Fruit fly (Drosophila melanogaster) whole organism, embryonic: ENCODE measurements around the gene CG45544.
A peak's percentile ranks its signal among the peaks of the same experiment; 100 is the strongest.

Experiments used
- ATbp ChIP-seq: fragments of 200-800 bp; sonication (Bioruptor generic); optimal IDR thresholded peaks from 2 replicates; lab custom pipeline; 2017; ENCODE audit warnings: missing biosample characterization, mild to moderate bottlenecking, missing genetic modification characterization, missing genetic modification reagents
- Abd-B ChIP-seq: fragments of 200-800 bp; sonication (Bioruptor generic); optimal IDR thresholded peaks from 2 replicates; lab custom pipeline; 2018; ENCODE audit warnings: missing biosample characterization, mild to moderate bottlenecking, missing genetic modification characterization, moderate library complexity
- Atf3 ChIP-seq: fragments of 200-800 bp; sonication (Bioruptor generic); optimal IDR thresholded peaks from 3 replicates; lab custom pipeline; 2016; ENCODE audit warnings: missing biosample characterization, missing genetic modification characterization
- Bdp1 ChIP-seq: fragments of 200-800 bp; sonication (Bioruptor generic); optimal IDR thresholded peaks from 3 replicates; lab custom pipeline; 2016; ENCODE audit warnings: missing biosample characterization, missing genetic modification characterization
- CG1024 ChIP-seq: fragments of 200-800 bp; sonication (Bioruptor generic); IDR thresholded peaks from 2 replicates; pipeline ENCODE4 v1.3.6; 2022; ENCODE audit warnings: missing biosample characterization, missing genetic modification characterization
- CG10321 ChIP-seq: fragments of 200-800 bp; sonication (Bioruptor generic); IDR thresholded peaks from 2 replicates; pipeline ENCODE4 v1.3.6; 2022; ENCODE audit warnings: missing biosample characterization, missing genetic modification characterization
- CG10366 ChIP-seq: fragments of 200-800 bp; sonication (Bioruptor generic); IDR thresholded peaks from 2 replicates; pipeline ENCODE4 v1.3.6; 2022; ENCODE audit warnings: missing biosample characterization, missing genetic modification characterization
- CG12236 ChIP-seq: fragments of 200-800 bp; sonication (Bioruptor generic); optimal IDR thresholded peaks from 2 replicates; lab custom pipeline; 2016; ENCODE audit warnings: missing biosample characterization, missing genetic modification characterization
- CG12299 ChIP-seq: fragments of 200-800 bp; sonication (Bioruptor generic); optimal IDR thresholded peaks from 2 replicates; lab custom pipeline; 2018; ENCODE audit warnings: missing biosample characterization, mild to moderate bottlenecking, missing genetic modification characterization
- CG12659 ChIP-seq: fragments of 200-800 bp; sonication (Bioruptor generic); optimal IDR thresholded peaks from 3 replicates; lab custom pipeline; 2017; ENCODE audit warnings: mild to moderate bottlenecking, missing biosample characterization, missing genetic modification reagents, missing genetic modification characterization
- CG12769 ChIP-seq: fragments of 200-800 bp; sonication (Bioruptor generic); optimal IDR thresholded peaks from 2 replicates; lab custom pipeline; 2019; ENCODE audit warnings: missing biosample characterization, mild to moderate bottlenecking, missing genetic modification characterization, moderate library complexity
- CG13287 ChIP-seq: fragments of 200-800 bp; sonication (Bioruptor generic); IDR thresholded peaks from 2 replicates; pipeline ENCODE4 v1.3.6; 2022; ENCODE audit warnings: missing biosample characterization, missing genetic modification characterization; ENCODE audit not compliant: partially characterized antibody
- CG13775 ChIP-seq: fragments of 200-800 bp; sonication (Bioruptor generic); optimal IDR thresholded peaks from 3 replicates; lab custom pipeline; 2017; ENCODE audit warnings: missing biosample characterization, mild to moderate bottlenecking, missing genetic modification characterization
- CG13894 ChIP-seq: fragments of 200-800 bp; sonication (Bioruptor generic); optimal IDR thresholded peaks from 3 replicates; lab custom pipeline; 2018; ENCODE audit warnings: missing biosample characterization, mild to moderate bottlenecking, missing genetic modification characterization, moderate library complexity
- CG15011 ChIP-seq: fragments of 200-800 bp; sonication (Bioruptor generic); optimal IDR thresholded peaks from 3 replicates; lab custom pipeline; 2018; ENCODE audit warnings: missing biosample characterization, mild to moderate bottlenecking, missing genetic modification characterization
- CG1792 ChIP-seq: fragments of 200-800 bp; sonication (Bioruptor generic); optimal IDR thresholded peaks from 2 replicates; lab custom pipeline; 2016; ENCODE audit warnings: missing biosample characterization, missing genetic modification characterization
- CG18262 ChIP-seq: fragments of 200-800 bp; optimal IDR thresholded peaks from 3 replicates; lab custom pipeline; 2019; ENCODE audit warnings: missing biosample characterization, mild to moderate bottlenecking, missing genetic modification characterization, moderate library complexity
- CG30431 ChIP-seq: fragments of 200-800 bp; sonication (Bioruptor generic); optimal IDR thresholded peaks from 2 replicates; lab custom pipeline; 2017; ENCODE audit warnings: missing biosample characterization, missing genetic modification characterization
- CG31224 ChIP-seq: fragments of 200-800 bp; sonication (Bioruptor generic); IDR thresholded peaks from 2 replicates; pipeline ENCODE4 v1.3.6; 2022; ENCODE audit warnings: missing biosample characterization, missing genetic modification characterization
- CG3838 ChIP-seq: fragments of 200-800 bp; sonication (Bioruptor generic); optimal IDR thresholded peaks from 3 replicates; lab custom pipeline; 2016; ENCODE audit warnings: missing biosample characterization, missing genetic modification characterization
- CG6683 ChIP-seq: fragments of 200-800 bp; sonication (Bioruptor generic); optimal IDR thresholded peaks from 2 replicates; lab custom pipeline; 2017; ENCODE audit warnings: missing biosample characterization, mild to moderate bottlenecking, missing genetic modification characterization, missing genetic modification reagents
- CG8924 ChIP-seq: fragments of 200-800 bp; optimal IDR thresholded peaks from 3 replicates; lab custom pipeline; 2019; ENCODE audit warnings: missing biosample characterization, mild to moderate bottlenecking, missing genetic modification characterization, moderate library complexity
- CG9437 ChIP-seq: fragments of 200-800 bp; sonication (Bioruptor generic); optimal IDR thresholded peaks from 2 replicates; lab custom pipeline; 2018; ENCODE audit warnings: missing biosample characterization, mild to moderate bottlenecking, missing genetic modification characterization
- D19B ChIP-seq: fragments of 200-800 bp; sonication (Bioruptor generic); optimal IDR thresholded peaks from 2 replicates; lab custom pipeline; 2017; ENCODE audit warnings: missing biosample characterization, mild to moderate bottlenecking, missing genetic modification characterization
- Dip2 ChIP-seq: fragments of 200-800 bp; sonication (Bioruptor generic); IDR thresholded peaks from 2 replicates; pipeline ENCODE4 v1.3.6; 2022; ENCODE audit warnings: missing biosample characterization, missing genetic modification characterization
- H2.0 ChIP-seq: fragments of 200-800 bp; sonication (Bioruptor generic); IDR thresholded peaks from 2 replicates; pipeline ENCODE4 v1.3.6; 2022; ENCODE audit warnings: missing biosample characterization, missing genetic modification characterization
- HLH4C ChIP-seq: fragments of 200-800 bp; sonication (Bioruptor generic); IDR thresholded peaks from 3 replicates; pipeline ENCODE4 v1.3.6; 2022; ENCODE audit warnings: missing biosample characterization, missing genetic modification characterization; ENCODE audit not compliant: partially characterized antibody
- HLH54F ChIP-seq: fragments of 200-800 bp; sonication (Bioruptor generic); optimal IDR thresholded peaks from 3 replicates; lab custom pipeline; 2016; ENCODE audit warnings: missing biosample characterization, missing genetic modification characterization
- MESR4 ChIP-seq: fragments of 200-800 bp; sonication (Bioruptor generic); optimal IDR thresholded peaks from 2 replicates; lab custom pipeline; 2018; ENCODE audit warnings: missing biosample characterization, mild to moderate bottlenecking, missing genetic modification characterization, moderate library complexity
- Myb ChIP-seq: fragments of 200-800 bp; sonication (Bioruptor generic); optimal IDR thresholded peaks from 2 replicates; lab custom pipeline; 2016; ENCODE audit warnings: missing biosample characterization, missing genetic modification characterization
- Nf-YA ChIP-seq: fragments of 200-800 bp; sonication (Bioruptor generic); IDR thresholded peaks from 2 replicates; pipeline ENCODE4 v1.3.6; 2022; ENCODE audit warnings: missing biosample characterization, missing genetic modification characterization
- Pdp1 ChIP-seq, 2 experiments: fragments of 200-800 bp; sonication (Bioruptor generic); optimal IDR thresholded peaks; 3 replicates each; lab custom pipeline; 2016; ENCODE audit warnings: missing biosample characterization in 2 of 2, missing genetic modification characterization in 2 of 2, mild to moderate bottlenecking in 1 of 2, moderate library complexity in 1 of 2
- bcd ChIP-seq: fragments of 200-800 bp; sonication (Bioruptor generic); optimal IDR thresholded peaks from 2 replicates; lab custom pipeline; 2017; ENCODE audit warnings: missing biosample characterization, mild to moderate bottlenecking, missing genetic modification characterization
- chif ChIP-seq, 2 experiments: fragments of 200-800 bp; sonication (Bioruptor generic); optimal IDR thresholded peaks; 3 replicates each; lab custom pipeline; 2016; ENCODE audit warnings: missing biosample characterization in 2 of 2, missing genetic modification characterization in 2 of 2
- chm ChIP-seq: fragments of 200-800 bp; sonication (Bioruptor generic); IDR thresholded peaks from 2 replicates; pipeline ENCODE4 v1.3.6; 2022; ENCODE audit warnings: missing biosample characterization, missing genetic modification characterization
- esg ChIP-seq: fragments of 200-800 bp; sonication (Bioruptor generic); conservative IDR thresholded peaks from 2 replicates; pipeline ENCODE4 v1.3.6; 2022; ENCODE audit warnings: missing biosample characterization, missing genetic modification characterization
- fd64A ChIP-seq: fragments of 200-800 bp; sonication (Bioruptor generic); optimal IDR thresholded peaks from 3 replicates; lab custom pipeline; 2018; ENCODE audit warnings: missing biosample characterization, mild to moderate bottlenecking, missing genetic modification characterization
- ind ChIP-seq: fragments of 200-800 bp; sonication (Bioruptor generic); optimal IDR thresholded peaks from 3 replicates; lab custom pipeline; 2016; ENCODE audit warnings: missing biosample characterization, missing genetic modification characterization
- lmd ChIP-seq: fragments of 200-800 bp; sonication (Bioruptor generic); IDR thresholded peaks from 2 replicates; pipeline ENCODE4 v1.3.6; 2022; ENCODE audit warnings: missing biosample characterization, missing genetic modification characterization
- nau ChIP-seq: fragments of 200-800 bp; sonication (Bioruptor generic); optimal IDR thresholded peaks from 3 replicates; lab custom pipeline; 2017; ENCODE audit warnings: missing biosample characterization, mild to moderate bottlenecking, missing genetic modification characterization, missing genetic modification reagents
- odd ChIP-seq: fragments of 200-800 bp; sonication (Bioruptor generic); optimal IDR thresholded peaks from 2 replicates; lab custom pipeline; 2017; ENCODE audit warnings: missing biosample characterization, mild to moderate bottlenecking, missing genetic modification characterization
- pho ChIP-seq: fragments of 200-800 bp; sonication (Bioruptor generic); optimal IDR thresholded peaks from 2 replicates; lab custom pipeline; 2016; ENCODE audit warnings: missing biosample characterization, missing genetic modification characterization
- phol ChIP-seq: fragments of 200-800 bp; sonication (Bioruptor generic); optimal IDR thresholded peaks from 3 replicates; lab custom pipeline; 2018; ENCODE audit warnings: missing biosample characterization, mild to moderate bottlenecking, missing genetic modification characterization, moderate library complexity
- prd ChIP-seq, 3 experiments: fragments of >200 bp in 2 of 3; fragments of 200-800 bp in 1 of 3; sonication (Bioruptor generic) in 1 of 3; optimal IDR thresholded peaks in 2 of 3; IDR thresholded peaks in 1 of 3; 2 replicates in 2 of 3; 3 replicates in 1 of 3; pipeline versions ENCODE4 v1.3.6 to Lab custom; 2017 to 2022; ENCODE audit warnings: missing biosample characterization in 1 of 3, missing genetic modification characterization in 1 of 3
- salm ChIP-seq: fragments of 200-800 bp; sonication (Bioruptor generic); optimal IDR thresholded peaks from 2 replicates; lab custom pipeline; 2018; ENCODE audit warnings: missing biosample characterization, mild to moderate bottlenecking, missing genetic modification characterization
- sim ChIP-seq: fragments of 200-800 bp; sonication (Bioruptor generic); IDR thresholded peaks from 2 replicates; pipeline ENCODE4 v1.3.6; 2022; ENCODE audit warnings: missing biosample characterization, missing genetic modification characterization
- tio ChIP-seq: fragments of 200-800 bp; sonication (Bioruptor generic); optimal IDR thresholded peaks from 2 replicates; lab custom pipeline; 2017; ENCODE audit warnings: missing biosample characterization, missing genetic modification characterization, inconsistent platforms
- wor ChIP-seq: fragments of 200-800 bp; sonication (Bioruptor generic); IDR thresholded peaks from 2 replicates; pipeline ENCODE4 v1.3.6; 2022; ENCODE audit warnings: missing biosample characterization, missing genetic modification characterization
- zen2 ChIP-seq: fragments of 200-800 bp; sonication (Bioruptor generic); IDR thresholded peaks from 3 replicates; pipeline ENCODE4 v1.3.6; 2022; ENCODE audit warnings: missing biosample characterization, missing genetic modification characterization; ENCODE audit not compliant: partially characterized antibody

The CG45544 gene

DNA sequence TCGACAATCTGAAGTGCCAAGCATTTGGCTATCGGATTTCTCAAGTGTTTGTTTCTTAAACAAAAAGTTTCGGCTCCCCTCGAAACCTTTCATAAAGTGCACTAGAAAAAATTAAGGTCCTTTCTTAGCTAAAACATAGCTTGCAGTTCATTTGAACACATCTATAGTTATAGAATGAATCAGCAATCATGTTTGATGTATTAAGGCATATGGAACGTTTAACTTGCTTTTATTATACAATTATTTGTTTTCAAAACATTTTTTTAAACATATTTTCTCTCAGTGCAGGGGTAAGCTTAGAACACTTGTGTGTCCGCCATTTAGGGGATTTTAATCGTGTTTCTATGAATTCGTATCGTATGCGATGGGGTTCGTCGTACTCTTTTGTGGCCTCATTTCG lies 18.3 kb downstream of the CG45544 start (continued):
- TF ChIP-seq odd (GFP tag; lab: Kevin White, UChicago) (peak; percentile 48), salm (peak; percentile 25), H2.0 (peak; percentile 36; the same call in 1 of the 2 replicates), CG13287 (no peak), tio (GFP tag; lab: Kevin White, UChicago) (peak; percentile 54), nau (peak; percentile 17), esg (GFP tag; lab: Robert Waterston, UW) (peak; percentile 47; the same call in 1 of the 2 replicates), CG9437 (GFP tag; lab: Kevin White, UChicago) (peak; percentile 44), CG3838 (GFP tag; lab: Kevin White, UChicago) (peak; percentile 28), CG1792 (GFP tag; lab: Kevin White, UChicago) (no peak), phol (peak; percentile 78), CG31224 (GFP tag; lab: Robert Waterston, UW) (no peak), CG13775 (GFP tag; lab: Kevin White, UChicago) (peak; percentile 60), D19B (GFP tag; lab: Kevin White, UChicago) (no peak), chif (GFP tag; optimal IDR thresholded peaks at IDR 0.05; lab: Kevin White, UChicago) (peak; percentile 39 to 81), fd64A (GFP tag; lab: Kevin White, UChicago) (peak; percentile 17), ind (GFP tag; lab: Kevin White, UChicago) (peak; percentile 43), Nf-YA (peak; percentile 37; the same call in 1 of the 2 replicates), CG12299 (tag; lab: Kevin White, UChicago) (no peak), MESR4 (GFP tag; lab: Kevin White, UChicago) (no peak), CG15011 (GFP tag; lab: Kevin White, UChicago) (peak; percentile 6), Bdp1 (peak; percentile 22), HLH54F (GFP tag; lab: Kevin White, UChicago) (peak; percentile 14), Pdp1 (GFP tag; optimal IDR thresholded peaks at IDR 0.05; lab: Kevin White, UChicago) (peak; percentile 52 to 57), CG10366 (GFP tag; lab: Robert Waterston, UW) (peak; percentile 64), CG6683 (GFP tag; lab: Kevin White, UChicago) (no peak), CG30431 (GFP tag; lab: Kevin White, UChicago) (peak; percentile 66), Abd-B (GFP tag; lab: Kevin White, UChicago) (peak; percentile 43), chm (GFP tag; lab: Robert Waterston, UW) (peak; percentile 58; the same call in 1 of the 2 replicates), CG12236 (GFP tag; lab: Kevin White, UChicago) (peak; percentile 67), HLH4C (no peak), sim (GFP tag; lab: Robert Waterston, UW) (0 out of 2 replicates have a peak, but pooled peaks have one; percentile 17), CG10321 (GFP tag; lab: Robert Waterston, UW) (no peak), Atf3 (GFP tag; lab: Kevin White, UChicago) (peak; percentile 74), Dip2 (no peak), CG12769 (tag; lab: Kevin White, UChicago) (peak; percentile 23), pho (GFP tag; lab: Kevin White, UChicago) (peak; percentile 15), prd (optimal IDR thresholded peaks at IDR 0.05; lab: Kevin White, UChicago) (no peak), prd (GFP tag; IDR thresholded peaks at IDR 0.05; lab: Robert Waterston, UW) (peak; percentile 74), CG1024 (0 out of 2 replicates have a peak, but pooled peaks have one; percentile 33), lmd (GFP tag; lab: Robert Waterston, UW) (peak; percentile 69), bcd (GFP tag; lab: Kevin White, UChicago) (peak; percentile 36), ATbp (GFP tag; lab: Kevin White, UChicago) (peak; percentile 63), CG12659 (GFP tag; lab: Kevin White, UChicago) (peak; percentile 36), CG8924 (peak; percentile 76), wor (0 out of 2 replicates have a peak, but pooled peaks have one; percentile 38), CG13894 (tag; lab: Kevin White, UChicago) (no peak), CG18262 (tag; lab: Kevin White, UChicago) (peak; percentile 84), Myb (GFP tag; lab: Kevin White, UChicago) (peak; percentile 14), zen2 (GFP tag; lab: Robert Waterston, UW) (no peak)
